Fruit fly (Drosophila melanogaster) Kc167 (cell line): ENCODE data around the gene CG10431.

Experiments
- Myc ChIP-seq: fragments of >200 bp; optimal IDR thresholded peaks from 2 replicates; lab custom pipeline; 2017; ENCODE audit warnings: missing external identifiers
- Sin3A ChIP-seq: fragments of >200 bp; optimal IDR thresholded peaks from 2 replicates; lab custom pipeline; 2018; ENCODE audit warnings: missing external identifiers
- h ChIP-seq: fragments of >200 bp; optimal IDR thresholded peaks from 3 replicates; lab custom pipeline; 2018; ENCODE audit warnings: missing external identifiers
- insv ChIP-seq: fragments of >200 bp; optimal IDR thresholded peaks from 3 replicates; lab custom pipeline; 2018; ENCODE audit warnings: missing external identifiers
- psq ChIP-seq: fragments of >200 bp; optimal IDR thresholded peaks from 2 replicates; lab custom pipeline; 2017; ENCODE audit warnings: missing external identifiers
- ttk ChIP-seq: sonication (Bioruptor generic); optimal IDR thresholded peaks from 2 replicates; lab custom pipeline; 2017; ENCODE audit warnings: missing external identifiers

The CG10431 gene

DNA sequence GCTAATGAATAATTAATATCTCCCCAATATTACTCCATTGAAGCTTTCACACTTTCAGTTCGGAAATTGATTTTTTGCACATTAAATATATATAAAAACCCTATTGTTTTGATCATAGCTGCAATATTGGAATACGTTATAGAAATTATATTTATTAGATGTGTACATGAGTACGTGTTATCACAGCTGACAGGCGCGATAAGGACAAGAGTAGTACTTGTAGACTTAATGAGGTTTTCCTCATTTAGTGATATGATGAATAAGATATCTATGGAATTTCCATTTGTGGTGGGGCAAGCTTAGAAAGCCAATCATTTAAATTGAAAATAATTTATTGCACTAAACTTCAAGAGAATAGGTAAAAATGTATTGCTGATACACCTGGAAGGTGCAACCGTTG lies 28.0 kb downstream of the CG10431 start:
- TF ChIP-seq h (lab: Kevin White, UChicago) (no peak), psq (no peak), ttk (lab: Kevin White, UChicago) (no peak), Myc (lab: Kevin White, UChicago) (no peak), insv (no peak), Sin3A (lab: Kevin White, UChicago) (no peak)

DNA sequence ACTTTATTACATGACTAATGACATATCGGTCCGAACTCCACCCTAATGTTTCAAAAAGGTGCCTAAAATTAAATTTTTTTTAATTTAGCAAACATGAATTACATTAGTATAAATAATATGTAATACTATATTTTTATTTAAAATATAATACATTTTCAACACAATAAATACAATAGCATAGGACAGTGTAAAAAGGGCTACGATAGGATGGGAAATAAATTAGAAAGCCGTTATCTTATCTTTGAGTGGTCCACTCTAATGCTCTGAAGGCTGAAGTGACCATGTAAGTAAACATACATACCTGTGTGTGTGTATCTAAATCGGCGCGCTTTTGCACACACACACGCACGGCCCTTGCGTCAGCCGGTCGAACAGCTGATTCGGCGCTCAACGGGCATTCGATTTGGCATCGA lies 28.5 kb downstream of the CG10431 start, which contains the start of gene CG31793:
Gene CG31793, plus strand, starts transcription at position 409 of the 413 bp plus-strand sequence.
- TF ChIP-seq insv: no peak

DNA sequence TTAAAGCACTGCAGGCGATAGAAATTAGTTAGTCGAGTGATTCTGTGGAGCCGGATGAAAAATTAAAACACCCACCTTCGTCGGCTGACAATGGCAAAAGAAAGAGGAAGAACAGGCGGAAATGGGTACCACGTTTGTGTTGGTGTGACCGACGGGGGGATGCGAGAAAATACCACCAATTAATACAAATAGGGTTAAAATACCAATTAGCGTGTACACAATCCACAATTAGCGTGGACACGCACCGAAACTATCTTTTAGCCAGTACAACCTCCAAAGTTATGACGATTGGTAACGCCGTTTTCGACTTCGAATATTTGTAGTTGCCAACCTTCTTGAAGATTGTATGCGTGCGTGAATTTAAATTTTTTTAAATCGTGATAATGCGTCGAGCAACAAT lies 34.6 kb downstream of the CG10431 start, which contains the start of gene RpL30:
Gene RpL30, minus strand, starts transcription at position 177 of the 400 bp plus-strand sequence.
- TF ChIP-seq ttk (lab: Kevin White, UChicago) (no peak), psq (no peak), Myc (lab: Kevin White, UChicago) (no peak), h (lab: Kevin White, UChicago) (no peak), Sin3A (lab: Kevin White, UChicago) (no peak), insv (no peak)

DNA sequence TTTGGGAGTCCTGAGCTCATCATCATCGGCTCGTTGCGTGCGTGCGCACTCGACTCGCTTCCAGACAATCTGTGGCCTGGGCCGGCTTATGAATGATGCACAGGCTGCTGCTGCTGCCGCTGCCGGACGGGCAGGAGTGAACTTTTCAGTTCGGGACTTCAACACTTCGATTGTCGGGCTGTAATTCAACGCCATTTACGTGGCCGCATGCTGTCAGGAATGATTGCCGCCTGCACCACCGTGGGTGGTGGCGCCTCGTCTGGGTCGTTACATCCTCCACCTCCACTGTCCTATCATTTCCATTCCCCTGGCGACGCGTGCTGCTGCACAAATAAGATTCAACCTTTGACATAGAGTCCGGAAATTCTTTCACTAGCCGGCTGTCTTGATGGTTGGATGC lies 35.5 kb downstream of the CG10431 start:
- TF ChIP-seq ttk (lab: Kevin White, UChicago) (no peak), Sin3A (lab: Kevin White, UChicago) (no peak), insv (no peak), h (lab: Kevin White, UChicago) (no peak), Myc (lab: Kevin White, UChicago) (no peak), psq (no peak)

DNA sequence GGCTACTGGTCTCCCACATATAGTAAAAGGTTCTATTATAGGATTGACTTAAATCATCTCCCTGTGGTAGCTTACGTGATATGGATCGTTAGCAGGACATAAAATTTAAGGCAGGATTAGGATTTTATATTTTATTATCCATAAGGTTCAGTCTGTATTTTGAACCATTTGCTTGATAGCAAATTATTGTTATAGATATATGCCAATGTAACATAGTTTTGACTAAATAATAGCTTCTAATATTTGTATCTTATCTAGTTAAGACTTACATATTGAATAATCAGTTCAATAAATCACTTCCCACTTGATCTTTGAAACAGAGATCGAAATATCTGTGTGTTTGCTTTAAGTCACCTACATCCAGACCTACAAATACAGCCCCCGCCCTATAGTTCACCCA lies 36.1 kb downstream of the CG10431 start, which contains the start of gene robl37BC:
Gene robl37BC, plus strand, starts transcription at position 301 of the 400 bp plus-strand sequence.
- TF ChIP-seq psq (no peak), Myc (lab: Kevin White, UChicago) (no peak), ttk (lab: Kevin White, UChicago) (no peak), insv (no peak), h (lab: Kevin White, UChicago) (no peak), Sin3A (lab: Kevin White, UChicago) (no peak)

DNA sequence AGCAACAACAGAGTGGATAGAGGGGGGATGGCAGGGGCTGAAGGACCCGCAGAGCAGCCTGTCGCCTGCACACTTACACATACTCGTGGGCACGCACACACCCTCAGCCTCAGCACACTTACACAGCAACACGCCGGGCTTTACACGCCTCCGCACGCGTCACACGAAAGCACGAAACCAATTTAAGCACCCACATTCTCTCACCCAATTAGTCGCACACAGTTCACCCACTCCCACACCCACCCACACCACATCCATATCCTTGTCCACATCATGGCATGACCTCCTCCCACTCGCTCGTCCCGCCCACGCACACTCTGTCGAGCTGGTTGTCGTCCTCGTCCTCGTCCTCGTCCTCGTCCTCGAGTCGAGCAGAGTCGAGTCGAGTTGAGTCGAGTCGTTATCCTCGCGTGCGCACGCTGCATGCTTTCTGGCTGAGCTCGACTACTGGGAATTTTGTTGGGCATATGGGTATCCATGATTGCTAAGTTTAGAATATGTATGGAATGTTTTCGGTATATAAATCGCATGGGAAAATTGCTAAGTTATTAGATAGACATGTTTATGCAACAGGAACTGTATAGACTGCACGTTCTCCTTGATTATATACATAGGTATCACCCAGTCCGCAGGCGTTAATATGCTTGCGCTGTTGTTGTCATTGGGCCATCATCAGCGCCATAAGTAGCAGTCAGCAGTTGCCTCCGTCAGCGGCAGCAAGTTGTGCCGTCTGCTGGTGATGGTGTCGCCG lies 37.6 kb downstream of the CG10431 start:
- TF ChIP-seq ttk (lab: Kevin White, UChicago) (no peak), Sin3A (lab: Kevin White, UChicago) (no peak), psq (no peak), h (lab: Kevin White, UChicago) (no peak), insv (no peak), Myc (lab: Kevin White, UChicago) (no peak)

DNA sequence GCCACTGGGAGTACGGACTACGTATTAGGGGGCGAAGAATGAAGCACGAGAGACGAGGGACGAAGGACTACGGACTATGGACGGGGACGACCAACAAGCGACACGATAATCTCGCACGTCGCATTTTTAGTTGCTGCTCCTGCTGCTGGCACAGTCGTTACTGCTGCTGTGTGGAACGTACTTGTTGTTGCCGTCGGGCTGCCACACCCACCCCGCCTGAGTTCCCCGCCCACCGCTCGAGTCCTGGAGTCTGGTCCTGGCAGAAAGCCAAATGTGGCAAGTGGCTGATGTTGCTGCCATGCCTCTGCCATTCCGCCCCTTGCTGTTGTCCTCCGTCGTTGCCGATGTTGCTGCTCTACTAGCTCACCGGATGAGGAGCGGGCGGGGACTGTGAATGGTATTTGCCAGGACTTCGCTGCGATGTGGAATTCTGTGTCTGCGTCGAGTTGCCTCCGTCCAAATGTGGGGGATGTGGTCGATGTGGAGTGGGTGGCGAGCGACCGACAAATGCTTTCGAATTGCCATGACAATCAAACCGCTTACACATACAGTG lies 38.3 kb downstream of the CG10431 start:
- no peak for TF ChIP-seq psq
- no peak for TF ChIP-seq Sin3A (lab: Kevin White, UChicago)
- no peak for TF ChIP-seq ttk (lab: Kevin White, UChicago)
- TF ChIP-seq insv: no peak
- no peak for TF ChIP-seq Myc (lab: Kevin White, UChicago)
- no peak for TF ChIP-seq h (lab: Kevin White, UChicago)

DNA sequence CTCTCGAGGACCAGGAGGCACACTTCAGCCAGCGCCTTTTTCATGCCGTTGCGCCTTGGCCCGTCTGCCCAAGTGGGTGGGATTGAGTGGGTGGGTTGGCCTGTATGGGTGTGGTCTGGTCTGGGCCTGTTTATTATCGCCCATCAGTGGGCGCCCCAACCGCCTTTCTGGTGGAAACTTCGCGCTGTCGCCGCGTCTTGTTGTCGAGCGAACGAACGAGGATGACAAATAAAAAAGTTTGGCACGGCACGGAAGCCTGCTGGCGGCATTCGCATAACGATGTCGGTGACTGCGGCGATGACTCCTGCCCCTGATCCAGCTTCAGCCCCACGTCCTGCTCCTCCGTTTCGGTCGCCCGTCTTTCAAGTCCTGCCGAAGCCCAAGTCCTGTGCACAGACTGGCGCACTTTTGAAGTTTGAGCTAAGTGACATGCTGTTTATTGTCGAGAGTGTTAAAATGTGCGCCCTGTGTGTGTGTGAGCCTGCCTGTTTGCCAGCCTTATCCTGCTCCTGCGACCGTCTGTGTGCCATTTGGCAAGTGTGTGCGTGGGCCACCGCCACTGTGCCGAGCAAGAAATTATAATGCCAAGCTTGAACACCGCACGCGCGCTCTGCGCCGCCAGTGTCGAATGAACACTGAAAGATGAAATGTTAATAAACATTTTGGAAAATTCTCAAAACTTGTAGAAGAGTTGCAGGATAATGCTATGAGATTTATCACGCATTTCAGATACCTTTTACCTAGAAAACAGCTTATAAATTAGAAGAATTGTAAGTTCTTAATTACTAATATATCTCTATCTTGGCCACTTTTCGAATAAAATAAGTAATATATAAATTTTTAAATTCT lies 39.7 kb downstream of the CG10431 start:
- TF ChIP-seq Myc (lab: Kevin White, UChicago): no peak
- TF ChIP-seq insv: no peak
- no peak for TF ChIP-seq Sin3A (lab: Kevin White, UChicago)
- TF ChIP-seq ttk (lab: Kevin White, UChicago): no peak
- no peak for TF ChIP-seq h (lab: Kevin White, UChicago)
- TF ChIP-seq psq: no peak

DNA sequence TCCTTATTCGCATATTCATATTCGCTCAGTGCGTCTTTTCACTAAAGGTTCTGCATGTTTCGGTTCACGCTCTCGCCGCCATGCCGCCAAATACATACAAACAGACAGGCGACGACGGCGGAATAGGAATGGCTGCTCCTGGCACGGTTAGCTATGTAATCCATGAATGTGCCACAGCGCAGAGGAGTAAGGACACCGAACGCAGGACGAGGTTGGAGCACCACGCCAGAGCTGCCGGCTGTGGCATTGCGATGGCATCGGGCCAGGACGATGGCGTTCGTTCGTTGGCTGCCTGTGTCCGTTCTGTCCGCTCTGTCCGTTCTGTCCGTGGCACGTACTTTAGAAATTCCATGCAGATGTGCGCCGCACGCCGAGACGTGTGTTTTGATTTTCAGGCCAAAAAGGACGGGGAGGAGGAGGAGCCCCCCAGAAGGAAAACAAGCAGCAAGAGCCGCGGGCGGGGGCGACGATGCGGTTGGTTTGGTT lies 40.4 kb downstream of the CG10431 start:
- TF ChIP-seq Sin3A (lab: Kevin White, UChicago) (no peak), h (lab: Kevin White, UChicago) (no peak), Myc (lab: Kevin White, UChicago) (no peak), psq (no peak), ttk (lab: Kevin White, UChicago) (no peak), insv (no peak)

DNA sequence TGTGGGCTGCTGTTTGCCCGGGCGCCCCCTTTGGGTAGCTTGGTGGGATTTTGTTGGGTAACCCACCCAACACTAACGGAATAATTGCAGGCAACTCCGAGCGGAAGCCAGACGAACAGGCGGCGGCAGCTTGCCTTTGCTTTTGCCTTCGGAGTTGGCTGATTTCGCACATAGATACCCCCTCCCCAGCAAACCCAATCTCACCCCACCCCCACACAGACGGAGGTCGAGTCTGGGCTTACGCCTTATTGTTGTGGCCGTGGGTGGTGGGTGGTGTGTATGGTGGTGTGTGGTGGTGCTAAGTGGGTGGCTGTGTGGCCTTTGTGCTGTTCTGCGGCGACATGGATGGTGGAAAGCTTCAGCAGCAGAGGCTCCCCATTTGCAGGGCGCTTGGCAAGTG lies 41.1 kb downstream of the CG10431 start:
- TF ChIP-seq Sin3A (lab: Kevin White, UChicago): no peak
- no peak for TF ChIP-seq insv
- TF ChIP-seq h (lab: Kevin White, UChicago): no peak
- TF ChIP-seq ttk (lab: Kevin White, UChicago): no peak

DNA sequence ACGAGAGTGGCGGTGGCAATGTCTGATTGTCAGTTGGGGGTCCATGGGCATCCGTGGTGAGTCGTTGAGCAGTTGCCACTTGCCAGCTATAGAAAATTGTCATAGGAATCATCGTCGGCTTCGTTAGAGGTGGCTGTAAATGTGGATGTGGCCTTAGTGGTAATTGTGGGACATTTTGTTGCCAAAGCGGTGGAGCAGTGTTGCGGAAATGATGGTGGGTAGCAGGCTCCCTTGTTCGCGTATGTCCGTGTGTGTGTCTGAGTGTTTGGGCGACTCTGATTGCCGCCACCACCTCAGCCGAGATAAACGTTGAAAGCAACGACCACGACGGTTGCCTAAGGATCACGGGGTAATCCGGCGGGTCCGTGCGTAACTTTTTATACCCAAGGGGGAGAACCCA lies 42.5 kb downstream of the CG10431 start:
- TF ChIP-seq Myc (lab: Kevin White, UChicago) (no peak), Sin3A (lab: Kevin White, UChicago) (no peak), insv (no peak), ttk (lab: Kevin White, UChicago) (no peak), h (lab: Kevin White, UChicago) (no peak), psq (no peak)

DNA sequence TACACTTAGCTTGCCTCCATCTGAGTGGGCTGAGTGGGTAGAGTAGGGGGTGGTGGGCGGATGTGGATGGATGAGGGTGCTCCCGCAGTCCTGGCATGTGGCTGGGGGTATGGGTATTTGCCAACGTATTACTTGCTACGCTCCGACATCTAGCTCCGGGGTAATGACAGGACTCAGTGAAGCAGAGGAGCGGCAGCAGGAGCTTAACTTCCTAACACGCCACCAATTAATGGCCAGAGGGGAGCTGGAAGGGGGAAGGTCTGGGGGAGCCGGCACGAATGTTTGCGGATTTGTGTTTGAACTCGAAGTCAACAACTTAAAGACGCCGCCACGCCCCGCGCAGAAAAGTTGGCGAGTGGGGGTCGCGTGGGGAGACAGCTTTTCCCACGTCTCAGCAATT lies 43.8 kb downstream of the CG10431 start:
- no peak for TF ChIP-seq h (lab: Kevin White, UChicago)
- TF ChIP-seq insv: no peak
- no peak for TF ChIP-seq Sin3A (lab: Kevin White, UChicago)
- no peak for TF ChIP-seq Myc (lab: Kevin White, UChicago)
- TF ChIP-seq psq: no peak
- no peak for TF ChIP-seq ttk (lab: Kevin White, UChicago)
